Worm (Caenorhabditis elegans) whole organism, L3 larva: Measurements from ENCODE around the gene clec-135.

Source experiments
- nhr-11 ChIP-seq: fragments of 150-350 bp; optimal IDR thresholded peaks from 2 replicates; lab custom pipeline; 2014; ENCODE audit warnings: missing biosample characterization, missing genetic modification characterization
- nhr-76 ChIP-seq: fragments of 150-350 bp; sonication (generic microtip); optimal IDR thresholded peaks from 5 replicates; lab custom pipeline; 2014; ENCODE audit warnings: missing biosample characterization, missing genetic modification characterization
- nhr-77 ChIP-seq: fragments of 150-350 bp; optimal IDR thresholded peaks from 2 replicates; lab custom pipeline; 2014; ENCODE audit warnings: missing biosample characterization, missing genetic modification characterization

ce11 chrII:4230816-4231435 is 27.7 kb downstream of the clec-135 start, which contains the start of gene C16A11.10:
- TF ChIP-seq nhr-11 (tag; lab: Kevin White, UChicago): no peak
- TF ChIP-seq nhr-77 (tag; lab: Kevin White, UChicago): no peak
- no peak for TF ChIP-seq nhr-76 (tag; lab: Kevin White, UChicago)
